Worm (Caenorhabditis elegans): Measurements from ENCODE around the gene morc-1.

DNA sequence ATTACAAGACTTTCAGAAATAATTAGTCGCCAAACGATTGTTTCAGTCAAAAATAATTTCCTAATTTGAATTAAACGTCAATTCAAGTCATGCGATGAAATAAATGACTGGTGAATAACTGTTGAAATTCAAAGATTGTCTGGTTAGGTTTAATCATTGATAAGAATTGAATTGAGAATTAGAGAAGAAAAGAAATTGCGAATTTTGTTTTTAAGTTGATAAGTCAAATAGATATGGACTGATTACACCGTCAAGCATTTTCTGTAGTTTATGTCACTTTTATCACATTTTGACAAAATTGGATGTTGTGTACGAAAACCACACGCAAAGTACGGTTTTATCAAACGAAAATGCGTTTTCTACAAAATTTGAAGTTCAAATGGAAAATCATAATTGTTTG is 5.4 kb downstream of the morc-1 start:
- TF ChIP-seq snpc-4 (tag; optimal IDR thresholded peaks at IDR 0.05) (no peak), ceh-82 (tag; optimal IDR thresholded peaks at IDR 0.05) (no peak), F13H6.1 (tag; optimal IDR thresholded peaks at IDR 0.05) (peak; percentile 1), nhr-23 (tag; optimal IDR thresholded peaks at IDR 0.05) (no peak), ztf-11 (tag; optimal IDR thresholded peaks at IDR 0.05) (no peak), mab-5 (tag; optimal IDR thresholded peaks at IDR 0.05) (no peak), crh-2 (tag; optimal IDR thresholded peaks at IDR 0.05) (peak; percentile 88)

Measured in whole organism, L2 larva.